Worm (Caenorhabditis elegans) whole organism, L4/young adult: ENCODE results near the gene irld-47.

Experiments used
- dao-5 ChIP-seq: sonication (generic microtip); optimal IDR thresholded peaks from 2 replicates; lab custom pipeline; 2016; ENCODE audit warnings: missing genotype, missing genetic modification characterization, moderate library complexity, missing compliant biosample characterization
- him-1 ChIP-seq: sonication (generic microtip); optimal IDR thresholded peaks from 2 replicates; lab custom pipeline; 2016; ENCODE audit warnings: missing genotype, missing genetic modification reagents, missing genetic modification characterization, missing compliant biosample characterization

- TF ChIP-seq him-1, result no peak
- no peak for TF ChIP-seq dao-5
These were observed 17.3 kb upstream of the irld-47 start for ce11 chrII:7839703-7840102.
